Fruit fly (Drosophila melanogaster): ENCODE results near the gene Pgant6.

Pgant6 gene

dm6 chr3L:2781991-2782677 lies at the start of gene Pgant6:
Pgant6 (plus strand) TSS chr3L:2782255.
- TF ChIP-seq CG8478 (optimal IDR thresholded peaks at IDR 0.05): no peak
- TF ChIP-seq Dll (optimal IDR thresholded peaks at IDR 0.05): no peak
- TF ChIP-seq usp (GFP tag; optimal IDR thresholded peaks at IDR 0.05): no peak
- TF ChIP-seq psq (optimal IDR thresholded peaks at IDR 0.05): no peak
- no peak for TF ChIP-seq pan (optimal IDR thresholded peaks at IDR 0.05)
- no peak for TF ChIP-seq EcR (GFP tag; optimal IDR thresholded peaks at IDR 0.05)

dm6 chr3L:2733208-2733607 lies 48.8 kb upstream of the Pgant6 start:
- TF ChIP-seq pan (optimal IDR thresholded peaks at IDR 0.05) (no peak), psq (optimal IDR thresholded peaks at IDR 0.05) (no peak), usp (GFP tag; optimal IDR thresholded peaks at IDR 0.05) (no peak), EcR (GFP tag; optimal IDR thresholded peaks at IDR 0.05) (no peak), Dll (optimal IDR thresholded peaks at IDR 0.05) (no peak), CG8478 (optimal IDR thresholded peaks at IDR 0.05) (no peak)

- TF ChIP-seq CG8478 (optimal IDR thresholded peaks at IDR 0.05) (no peak), EcR (GFP tag; optimal IDR thresholded peaks at IDR 0.05) (no peak), psq (optimal IDR thresholded peaks at IDR 0.05) (no peak), pan (optimal IDR thresholded peaks at IDR 0.05) (no peak), usp (GFP tag; optimal IDR thresholded peaks at IDR 0.05) (no peak), Dll (optimal IDR thresholded peaks at IDR 0.05) (no peak)
Observed at dm6 chr3L:2734363-2735160, 47.5 kb upstream of the Pgant6 start.

- TF ChIP-seq pan (optimal IDR thresholded peaks at IDR 0.05): no peak
Observed at dm6 chr3L:2739450-2739849, 42.6 kb upstream of the Pgant6 start, which contains the start of gene Acp62F. Acp62F (plus strand) TSS chr3L:2739750.

- TF ChIP-seq psq (optimal IDR thresholded peaks at IDR 0.05): no peak
- TF ChIP-seq Dll (optimal IDR thresholded peaks at IDR 0.05): no peak
- no peak for TF ChIP-seq pan (optimal IDR thresholded peaks at IDR 0.05)
- TF ChIP-seq EcR (GFP tag; optimal IDR thresholded peaks at IDR 0.05): no peak
- TF ChIP-seq usp (GFP tag; optimal IDR thresholded peaks at IDR 0.05): no peak
- no peak for TF ChIP-seq CG8478 (optimal IDR thresholded peaks at IDR 0.05)
Observed at dm6 chr3L:2743755-2744154, 38.3 kb upstream of the Pgant6 start.

dm6 chr3L:2744963-2745362 lies 37.1 kb upstream of the Pgant6 start:
- TF ChIP-seq EcR (GFP tag; optimal IDR thresholded peaks at IDR 0.05): no peak
- TF ChIP-seq CG8478 (optimal IDR thresholded peaks at IDR 0.05): no peak
- TF ChIP-seq usp (GFP tag; optimal IDR thresholded peaks at IDR 0.05): no peak
- no peak for TF ChIP-seq pan (optimal IDR thresholded peaks at IDR 0.05)
- TF ChIP-seq psq (optimal IDR thresholded peaks at IDR 0.05): no peak
- TF ChIP-seq Dll (optimal IDR thresholded peaks at IDR 0.05): no peak

- TF ChIP-seq CG8478 (optimal IDR thresholded peaks at IDR 0.05) (no peak), usp (GFP tag; optimal IDR thresholded peaks at IDR 0.05) (no peak), EcR (GFP tag; optimal IDR thresholded peaks at IDR 0.05) (no peak), psq (optimal IDR thresholded peaks at IDR 0.05) (no peak), pan (optimal IDR thresholded peaks at IDR 0.05) (no peak), Dll (optimal IDR thresholded peaks at IDR 0.05) (no peak)
Observed at dm6 chr3L:2745698-2746410, 36.2 kb upstream of the Pgant6 start.

- TF ChIP-seq psq (optimal IDR thresholded peaks at IDR 0.05) (no peak), pan (optimal IDR thresholded peaks at IDR 0.05) (no peak), EcR (GFP tag; optimal IDR thresholded peaks at IDR 0.05) (no peak), usp (GFP tag; optimal IDR thresholded peaks at IDR 0.05) (no peak), Dll (optimal IDR thresholded peaks at IDR 0.05) (no peak), CG8478 (optimal IDR thresholded peaks at IDR 0.05) (no peak)
Observed at dm6 chr3L:2748359-2748758, 33.7 kb upstream of the Pgant6 start.

- TF ChIP-seq psq (optimal IDR thresholded peaks at IDR 0.05): no peak
- no peak for TF ChIP-seq pan (optimal IDR thresholded peaks at IDR 0.05)
- TF ChIP-seq usp (GFP tag; optimal IDR thresholded peaks at IDR 0.05): no peak
- TF ChIP-seq CG8478 (optimal IDR thresholded peaks at IDR 0.05): no peak
- no peak for TF ChIP-seq EcR (GFP tag; optimal IDR thresholded peaks at IDR 0.05)
Observed at dm6 chr3L:2762122-2762521, 19.9 kb upstream of the Pgant6 start.

- TF ChIP-seq pan (optimal IDR thresholded peaks at IDR 0.05) (no peak), Dll (optimal IDR thresholded peaks at IDR 0.05) (no peak), usp (GFP tag; optimal IDR thresholded peaks at IDR 0.05) (no peak), CG8478 (optimal IDR thresholded peaks at IDR 0.05) (no peak), psq (optimal IDR thresholded peaks at IDR 0.05) (no peak), EcR (GFP tag; optimal IDR thresholded peaks at IDR 0.05) (no peak)
Observed at dm6 chr3L:2763762-2764161, 18.3 kb upstream of the Pgant6 start.

dm6 chr3L:2765013-2765738 lies 16.9 kb upstream of the Pgant6 start:
- TF ChIP-seq usp (GFP tag; optimal IDR thresholded peaks at IDR 0.05): no peak
- TF ChIP-seq psq (optimal IDR thresholded peaks at IDR 0.05): no peak
- TF ChIP-seq Dll (optimal IDR thresholded peaks at IDR 0.05): no peak
- TF ChIP-seq EcR (GFP tag; optimal IDR thresholded peaks at IDR 0.05): no peak
- no peak for TF ChIP-seq CG8478 (optimal IDR thresholded peaks at IDR 0.05)
- TF ChIP-seq pan (optimal IDR thresholded peaks at IDR 0.05): no peak

All from whole organism.